Worm (Caenorhabditis elegans): ENCODE data around the gene T05C7.9.

DNA sequence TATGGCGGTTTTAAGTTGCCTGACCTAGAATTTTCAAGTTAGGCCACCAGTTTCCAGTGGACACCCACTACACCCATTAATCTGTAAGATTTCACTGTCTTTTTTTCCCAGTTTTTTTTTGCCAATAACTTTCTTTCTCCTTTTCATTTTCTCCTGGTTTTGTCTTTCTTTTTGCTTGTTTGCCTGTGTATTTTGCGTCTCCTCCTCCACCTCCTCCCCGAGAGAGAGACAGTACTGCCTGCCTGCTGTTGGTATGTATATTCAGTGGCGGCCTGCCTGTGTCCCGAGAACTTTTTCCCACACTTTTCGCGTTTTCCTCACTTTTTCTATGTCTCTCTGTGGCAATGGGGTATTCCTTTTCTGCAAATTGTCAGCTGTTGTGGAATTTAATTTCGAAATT is 2.4 kb downstream of the T05C7.9 start:
- no peak for TF ChIP-seq dox-1 (GFP tag; IDR thresholded peaks at IDR 0.05)
- no peak for TF ChIP-seq unc-62 (GFP tag; optimal IDR thresholded peaks at IDR 0.05)
- TF ChIP-seq hmg-1.2 (GFP tag; IDR thresholded peaks at IDR 0.05): 0 out of 2 replicates have a peak, but pooled peaks have one; percentile 4

Measured in whole organism, young adult.